Worm (Caenorhabditis elegans) whole organism, L2 larva: ENCODE measurements around the gene ZK938.10.

Experiments
- dmd-4 ChIP-seq: sonication (generic microtip); optimal IDR thresholded peaks from 2 replicates; lab custom pipeline; 2017; ENCODE audit warnings: missing biosample characterization, missing genetic modification characterization
- gmeb-1 ChIP-seq: fragments of 150-350 bp; optimal IDR thresholded peaks from 2 replicates; lab custom pipeline; 2014; ENCODE audit warnings: missing biosample characterization, missing genetic modification characterization
- lin-11 ChIP-seq: fragments of 150-350 bp; sonication (generic microtip); optimal IDR thresholded peaks from 2 replicates; lab custom pipeline; 2014; ENCODE audit warnings: missing biosample characterization, missing genetic modification characterization, inconsistent platforms, mixed read lengths
- lin-13 ChIP-seq: fragments of 150-350 bp; optimal IDR thresholded peaks from 2 replicates; lab custom pipeline; 2014; ENCODE audit warnings: missing biosample characterization, missing genetic modification reagents, missing genetic modification characterization
- nhr-237 ChIP-seq: fragments of 150-350 bp; optimal IDR thresholded peaks from 2 replicates; lab custom pipeline; 2014; ENCODE audit warnings: missing biosample characterization, missing genetic modification characterization

ce11 chrII:9850945-9851344, at the start of gene ZK938.10:
- TF ChIP-seq gmeb-1 = no peak
- TF ChIP-seq lin-13 (GFP tag; lab: Kevin White, UChicago) = no peak
- TF ChIP-seq nhr-237 (tag; lab: Kevin White, UChicago) = no peak
- TF ChIP-seq lin-11 = no peak
- TF ChIP-seq dmd-4 (tag; lab: Kevin White, UChicago) = no peak
